Fruit fly (Drosophila melanogaster): ENCODE measurements around the gene prage.

prage gene

DNA sequence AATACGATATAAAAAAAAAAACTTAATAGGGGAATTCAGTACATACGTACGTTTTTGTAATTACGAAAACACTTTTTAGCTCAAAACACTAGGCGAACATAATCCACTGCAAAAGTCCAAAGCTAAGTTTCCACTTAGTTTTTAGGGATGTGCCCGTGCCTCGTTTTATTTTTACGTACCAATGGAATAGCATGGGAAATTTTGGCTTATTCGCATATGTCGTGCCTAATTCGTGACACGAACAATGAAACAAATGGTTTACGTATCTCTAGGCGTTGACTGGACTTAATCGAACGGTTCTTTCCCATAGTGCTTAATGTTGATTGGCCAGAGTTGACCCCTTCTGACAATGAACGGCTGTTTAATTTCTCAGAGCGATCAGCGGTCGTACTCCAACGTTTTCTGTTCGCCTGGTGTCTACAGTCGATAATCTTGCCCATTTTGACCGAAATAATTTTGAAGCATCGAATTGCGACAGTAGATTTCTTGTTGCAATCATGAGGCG, 106.1 kb downstream of the prage start, which contains the start of gene CG14818 (continued):
- TF ChIP-seq CG14050 (GFP tag; IDR thresholded peaks at IDR 0.05) (no peak), ato (GFP tag; IDR thresholded peaks at IDR 0.05; ENCODE audit: partially characterized antibody) (peak; percentile 46; the same call in 1 of the 2 replicates), gcm2 (GFP tag; optimal IDR thresholded peaks at IDR 0.05) (peak; percentile 6), Rx (GFP tag; IDR thresholded peaks at IDR 0.05) (peak; percentile 38), sug (tag; optimal IDR thresholded peaks at IDR 0.05) (peak; percentile 31), CG3281 (GFP tag; optimal IDR thresholded peaks at IDR 0.05) (peak; percentile 55), CG6175 (GFP tag; IDR thresholded peaks at IDR 0.05) (no peak), jumu (GFP tag; optimal IDR thresholded peaks at IDR 0.05) (peak; percentile 54), Tbp (GFP tag; optimal IDR thresholded peaks at IDR 0.05) (no peak), CG14667 (GFP tag; IDR thresholded peaks at IDR 0.05) (0 out of 2 replicates have a peak, but pooled peaks have one; percentile 15), CG18764 (GFP tag; optimal IDR thresholded peaks at IDR 0.05) (peak; percentile 16), CG17328 (GFP tag; IDR thresholded peaks at IDR 0.05) (peak; percentile 58), sqz (GFP tag; optimal IDR thresholded peaks at IDR 0.05) (peak; percentile 80), CG12219 (GFP tag; optimal IDR thresholded peaks at IDR 0.05) (peak; percentile 38), CG8944 (GFP tag; optimal IDR thresholded peaks at IDR 0.05) (peak; percentile 70), Atf3 (GFP tag; optimal IDR thresholded peaks at IDR 0.05) (peak; percentile 46), Side (GFP tag; optimal IDR thresholded peaks at IDR 0.05) (peak; percentile 63), Mrtf (GFP tag; IDR thresholded peaks at IDR 0.05) (peak; percentile 33; the same call in 1 of the 3 replicates), CG6791 (GFP tag; IDR thresholded peaks at IDR 0.05; ENCODE audit: partially characterized antibody) (peak; percentile 81), sc (optimal IDR thresholded peaks at IDR 0.05) (no peak), sc (GFP tag; optimal IDR thresholded peaks at IDR 0.05) (no peak), HLH4C (GFP tag; IDR thresholded peaks at IDR 0.05; ENCODE audit: partially characterized antibody) (peak; percentile 80), Oli (tag; optimal IDR thresholded peaks at IDR 0.05) (peak; percentile 34), CG12104 (GFP tag; optimal IDR thresholded peaks at IDR 0.05) (no peak), B-H1 (GFP tag; IDR thresholded peaks at IDR 0.05) (peak; percentile 28; the same call in 1 of the 3 replicates), Sry-β (GFP tag; optimal IDR thresholded peaks at IDR 0.05) (peak; percentile 24), CG8478 (optimal IDR thresholded peaks at IDR 0.05) (no peak), CG1529 (GFP tag; optimal IDR thresholded peaks at IDR 0.05) (no peak), lab (GFP tag; optimal IDR thresholded peaks at IDR 0.05) (peak; percentile 71), dpn (GFP tag; optimal IDR thresholded peaks at IDR 0.05) (peak; percentile 59 to 61), fd3F (GFP tag; optimal IDR thresholded peaks at IDR 0.05) (peak; percentile 48), Rfx (GFP tag; IDR thresholded peaks at IDR 0.05) (peak; percentile 82), CG7357 (GFP tag; IDR thresholded peaks at IDR 0.05) (peak; percentile 64; the same call in 2 of the 3 replicates), shn (GFP tag; optimal IDR thresholded peaks at IDR 0.05) (peak; percentile 62), CG9215 (GFP tag; IDR thresholded peaks at IDR 0.05) (peak; percentile 65), CG3407 (GFP tag; optimal IDR thresholded peaks at IDR 0.05) (no peak), MBD-R2 (GFP tag; IDR thresholded peaks at IDR 0.05) (peak; percentile 55), CG8924 (tag; optimal IDR thresholded peaks at IDR 0.05) (peak; percentile 6), CG17612 (GFP tag; IDR thresholded peaks at IDR 0.05) (0 out of 2 replicates have a peak, but pooled peaks have one; percentile 17), scrt (GFP tag; optimal IDR thresholded peaks at IDR 0.05) (no peak), CG10267 (tag; optimal IDR thresholded peaks at IDR 0.05) (peak; percentile 45), HHEX (GFP tag; optimal IDR thresholded peaks at IDR 0.05) (peak; percentile 34), insv (GFP tag; optimal IDR thresholded peaks at IDR 0.05) (peak in 1 of 2 experiments; percentile 81), disco-r (GFP tag; optimal IDR thresholded peaks at IDR 0.05) (peak; percentile 18), CG4854 (GFP tag; optimal IDR thresholded peaks at IDR 0.05) (no peak), al (GFP tag; IDR thresholded peaks at IDR 0.05) (peak; percentile 60; the same call in 1 of the 2 replicates), H15 (GFP tag; IDR thresholded peaks at IDR 0.05) (no peak; the same call in 2 of the 3 replicates), CG30403 (GFP tag; optimal IDR thresholded peaks at IDR 0.05) (peak; percentile 53), CG1647 (GFP tag; optimal IDR thresholded peaks at IDR 0.05) (peak; percentile 52), CG32532 (GFP tag; IDR thresholded peaks at IDR 0.05) (peak; percentile 55; the same call in 1 of the 2 replicates), CG2202 (tag; optimal IDR thresholded peaks at IDR 0.05) (no peak)

All from whole organism, embryonic.